Fruit fly (Drosophila melanogaster) ovary, adult (tissue): Measurements from ENCODE around the gene dwg.

Source experiments
- CG17801 ChIP-seq: fragments of 200-800 bp; optimal IDR thresholded peaks from 2 replicates; lab custom pipeline; 2019; ENCODE audit warnings: missing biosample characterization, mild to moderate bottlenecking, missing genetic modification characterization, moderate library complexity; ENCODE audit not compliant: partially characterized antibody

Gene dwg

dm6 chrX:2727506-2727905 is at the start of gene dwg:
dwg (plus strand) TSS chrX:2727698.
- peak; percentile 26 for TF ChIP-seq CG17801

- TF ChIP-seq CG17801: no peak
Measured at dm6 chrX:2681601-2682000, 45.9 kb upstream of the dwg start, which contains the start of gene HLH3B. HLH3B (minus strand) TSS chrX:2681723.

- TF ChIP-seq CG17801: no peak
Measured at dm6 chrX:2682832-2683231, 44.7 kb upstream of the dwg start, which contains the start of gene CG2652. CG2652 (minus strand) TSS chrX:2682932.

- no peak for TF ChIP-seq CG17801
Measured at dm6 chrX:2683926-2684325, 43.6 kb upstream of the dwg start.

dm6 chrX:2684442-2684841 is 43.1 kb upstream of the dwg start:
- TF ChIP-seq CG17801: no peak

- TF ChIP-seq CG17801: no peak
Measured at dm6 chrX:2685022-2685421, 42.5 kb upstream of the dwg start.

dm6 chrX:2685580-2685979 is 41.9 kb upstream of the dwg start, which contains the start of gene per:
per (plus strand) TSS chrX:2685580.
- TF ChIP-seq CG17801: no peak

dm6 chrX:2686930-2687329 is 40.6 kb upstream of the dwg start:
- no peak for TF ChIP-seq CG17801

- TF ChIP-seq CG17801: no peak
Measured at dm6 chrX:2690376-2690775, 37.1 kb upstream of the dwg start.

dm6 chrX:2693786-2694185 is 33.7 kb upstream of the dwg start, which contains the start of gene dyw:
dyw (minus strand) TSS chrX:2693886.
- TF ChIP-seq CG17801: no peak

- no peak for TF ChIP-seq CG17801
Measured at dm6 chrX:2698064-2698894, 29.2 kb upstream of the dwg start, which contains the start of the genes Spg7 and Lint-O. Spg7 (minus strand) TSS chrX:2698211. Lint-O (plus strand) TSS chrX:2698701.

- peak; percentile 100 for TF ChIP-seq CG17801
Measured at dm6 chrX:2703693-2704092, 23.8 kb upstream of the dwg start, which contains the start of gene Ugalt. Ugalt (minus strand) TSS chrX:2703852.

dm6 chrX:2704134-2704773 is 23.2 kb upstream of the dwg start, which contains the start of gene eIF2Bbeta:
eIF2Bbeta (plus strand) TSS chrX:2704571.
- no peak for TF ChIP-seq CG17801

dm6 chrX:2707377-2708090 is 20.0 kb upstream of the dwg start, which contains the start of gene CG2680:
CG2680 (minus strand) TSS chrX:2707427.
- TF ChIP-seq CG17801: no peak

- no peak for TF ChIP-seq CG17801
Measured at dm6 chrX:2708156-2708734, 19.3 kb upstream of the dwg start, which contains the start of gene CG2681. CG2681 (plus strand) TSS chrX:2708684.

- peak; percentile 29 for TF ChIP-seq CG17801
Measured at dm6 chrX:2713776-2714175, 13.7 kb upstream of the dwg start, which contains the start of the genes CG2685 and CG2694. CG2685 (minus strand) TSS chrX:2713960. CG2694 (plus strand) TSS chrX:2714079.
